Worm (Caenorhabditis elegans) whole organism, late embryonic: ENCODE data around the gene C08F8.15.

ENCODE experiments used
- C08G9.2 ChIP-seq: sonication (generic microtip); optimal IDR thresholded peaks from 2 replicates; lab custom pipeline; 2016; ENCODE audit warnings: mild to moderate bottlenecking, missing genetic modification characterization, moderate library complexity, missing compliant biosample characterization
- K02D7.2 ChIP-seq: sonication (generic microtip); optimal IDR thresholded peaks from 2 replicates; lab custom pipeline; 2017; ENCODE audit warnings: mild to moderate bottlenecking, missing genetic modification characterization, missing compliant biosample characterization
- K09A11.1 ChIP-seq: sonication (generic microtip); optimal IDR thresholded peaks from 2 replicates; lab custom pipeline; 2017; ENCODE audit warnings: antibody characterized with exemption, mild to moderate bottlenecking, missing genetic modification characterization, missing compliant biosample characterization; ENCODE audit not compliant: insufficient read depth
- Y22D7AL.16 ChIP-seq: sonication (generic microtip); optimal IDR thresholded peaks from 2 replicates; lab custom pipeline; 2016; ENCODE audit warnings: missing genetic modification characterization, missing compliant biosample characterization
- ahr-1 ChIP-seq: sonication (generic microtip); optimal IDR thresholded peaks from 2 replicates; lab custom pipeline; 2016; ENCODE audit warnings: missing genetic modification characterization, missing compliant biosample characterization
- ceh-14 ChIP-seq: sonication (generic microtip); optimal IDR thresholded peaks from 2 replicates; lab custom pipeline; 2016; ENCODE audit warnings: missing genotype, missing genetic modification characterization, missing compliant biosample characterization
- ceh-18 ChIP-seq: sonication (generic microtip); optimal IDR thresholded peaks from 2 replicates; lab custom pipeline; 2016; ENCODE audit warnings: missing genetic modification characterization, missing compliant biosample characterization
- ceh-2 ChIP-seq: sonication (generic microtip); optimal IDR thresholded peaks from 2 replicates; lab custom pipeline; 2016; ENCODE audit warnings: missing genotype, missing genetic modification characterization, missing compliant biosample characterization
- ceh-30 ChIP-seq: fragments of 150-350 bp; optimal IDR thresholded peaks from 2 replicates; lab custom pipeline; 2014; ENCODE audit warnings: missing biosample characterization, missing genetic modification characterization
- ceh-31 ChIP-seq: sonication (generic microtip); optimal IDR thresholded peaks from 2 replicates; lab custom pipeline; 2016; ENCODE audit warnings: missing genetic modification characterization, missing compliant biosample characterization
- ceh-34 ChIP-seq: sonication (generic microtip); optimal IDR thresholded peaks from 2 replicates; lab custom pipeline; 2016; ENCODE audit warnings: mild to moderate bottlenecking, missing genetic modification characterization, missing compliant biosample characterization
- ceh-48 ChIP-seq: sonication (generic microtip); optimal IDR thresholded peaks from 2 replicates; lab custom pipeline; 2016; ENCODE audit warnings: missing genetic modification characterization, inconsistent platforms, missing compliant biosample characterization
- ceh-6 ChIP-seq: fragments of 200-800 bp; sonication (Bioruptor generic); optimal IDR thresholded peaks from 2 replicates; lab custom pipeline; 2018; ENCODE audit warnings: mild to moderate bottlenecking, missing genetic modification characterization, missing compliant biosample characterization
- ceh-9 ChIP-seq: sonication (generic microtip); optimal IDR thresholded peaks from 2 replicates; lab custom pipeline; 2016; ENCODE audit warnings: mild to moderate bottlenecking, missing genetic modification characterization, inconsistent platforms, missing compliant biosample characterization
- dmd-4 ChIP-seq: sonication (generic microtip); optimal IDR thresholded peaks from 2 replicates; lab custom pipeline; 2016; ENCODE audit warnings: borderline replicate concordance, missing genetic modification characterization, missing compliant biosample characterization
- dve-1 ChIP-seq: sonication (generic microtip); optimal IDR thresholded peaks from 2 replicates; lab custom pipeline; 2017; ENCODE audit warnings: antibody characterized with exemption, mild to moderate bottlenecking, missing genetic modification characterization, missing compliant biosample characterization
- elt-2 ChIP-seq: sonication (generic microtip); optimal IDR thresholded peaks from 2 replicates; lab custom pipeline; 2016; ENCODE audit warnings: missing genetic modification reagents, missing genetic modification characterization, missing compliant biosample characterization
- ets-4 ChIP-seq: sonication (generic microtip); optimal IDR thresholded peaks from 2 replicates; lab custom pipeline; 2016; ENCODE audit warnings: missing genetic modification characterization, missing compliant biosample characterization
- eyg-1 ChIP-seq: sonication (generic microtip); optimal IDR thresholded peaks from 2 replicates; lab custom pipeline; 2016; ENCODE audit warnings: missing genotype, missing genetic modification characterization, missing compliant biosample characterization
- fax-1 ChIP-seq: sonication (generic microtip); optimal IDR thresholded peaks from 2 replicates; lab custom pipeline; 2016; ENCODE audit warnings: missing genotype, missing genetic modification characterization, missing compliant biosample characterization
- fkh-10 ChIP-seq: fragments of 150-350 bp; optimal IDR thresholded peaks from 2 replicates; lab custom pipeline; 2014; ENCODE audit warnings: missing biosample characterization, missing genetic modification reagents, missing genetic modification characterization
- hlh-15 ChIP-seq: sonication (generic microtip); optimal IDR thresholded peaks from 2 replicates; lab custom pipeline; 2016; ENCODE audit warnings: missing genetic modification characterization, missing compliant biosample characterization
- hlh-30 ChIP-seq: sonication (generic microtip); optimal IDR thresholded peaks from 2 replicates; lab custom pipeline; 2017; ENCODE audit warnings: antibody characterized with exemption, missing genetic modification characterization, missing compliant biosample characterization; ENCODE audit not compliant: insufficient read depth
- hlh-8 ChIP-seq: sonication (generic microtip); optimal IDR thresholded peaks from 2 replicates; lab custom pipeline; 2016; ENCODE audit warnings: missing genotype, missing genetic modification characterization, missing compliant biosample characterization
- lim-6 ChIP-seq: sonication (generic microtip); optimal IDR thresholded peaks from 2 replicates; lab custom pipeline; 2016; ENCODE audit warnings: missing genetic modification characterization, missing compliant biosample characterization
- lin-11 ChIP-seq: fragments of 200-800 bp; sonication (Bioruptor generic); optimal IDR thresholded peaks from 2 replicates; lab custom pipeline; 2018; ENCODE audit warnings: mild to moderate bottlenecking, missing genetic modification characterization, missing compliant biosample characterization
- nfya-1 ChIP-seq: sonication (generic microtip); optimal IDR thresholded peaks from 2 replicates; lab custom pipeline; 2017; ENCODE audit warnings: missing genetic modification characterization, mild to moderate bottlenecking, missing compliant biosample characterization, antibody characterized with exemption, moderate library complexity
- nhr-232 ChIP-seq: sonication (generic microtip); optimal IDR thresholded peaks from 2 replicates; lab custom pipeline; 2016; ENCODE audit warnings: missing genetic modification characterization, missing compliant biosample characterization
- npax-4 ChIP-seq: sonication (generic microtip); optimal IDR thresholded peaks from 2 replicates; lab custom pipeline; 2016; ENCODE audit warnings: missing genetic modification characterization, missing compliant biosample characterization
- pag-3 ChIP-seq: sonication (generic microtip); optimal IDR thresholded peaks from 2 replicates; lab custom pipeline; 2016; ENCODE audit warnings: missing compliant biosample characterization, missing genetic modification characterization, borderline replicate concordance
- pax-1 ChIP-seq: fragments of 150-350 bp; optimal IDR thresholded peaks from 2 replicates; lab custom pipeline; 2014; ENCODE audit warnings: missing biosample characterization, missing genetic modification characterization
- pha-2 ChIP-seq: sonication (generic microtip); optimal IDR thresholded peaks from 2 replicates; lab custom pipeline; 2017; ENCODE audit warnings: mild to moderate bottlenecking, missing genetic modification characterization, missing compliant biosample characterization
- pha-4 ChIP-seq: fragments of 150-350 bp; optimal IDR thresholded peaks from 2 replicates; lab custom pipeline; 2018; ENCODE audit warnings: missing biosample characterization, missing genetic modification reagents, missing genetic modification characterization
- pros-1 ChIP-seq: fragments of 150-350 bp; optimal IDR thresholded peaks from 2 replicates; lab custom pipeline; 2014; ENCODE audit warnings: missing biosample characterization, missing genetic modification reagents, missing genetic modification characterization
- rnt-1 ChIP-seq: sonication (generic microtip); optimal IDR thresholded peaks from 2 replicates; lab custom pipeline; 2016; ENCODE audit warnings: missing genetic modification characterization, missing compliant biosample characterization
- sdc-2 ChIP-seq: sonication (generic microtip); optimal IDR thresholded peaks from 2 replicates; lab custom pipeline; 2016; ENCODE audit warnings: missing genotype, missing genetic modification characterization, missing compliant biosample characterization
- sox-2 ChIP-seq: fragments of 200-800 bp; sonication (Bioruptor generic); IDR thresholded peaks from 2 replicates; pipeline ENCODE4 v1.3.6; 2022; ENCODE audit warnings: missing genetic modification reagents, missing genetic modification characterization, missing compliant biosample characterization
- sox-4 ChIP-seq: sonication (generic microtip); optimal IDR thresholded peaks from 2 replicates; lab custom pipeline; 2017; ENCODE audit warnings: mild to moderate bottlenecking, missing genetic modification characterization, inconsistent platforms, missing compliant biosample characterization
- tbx-7 ChIP-seq: sonication (generic microtip); optimal IDR thresholded peaks from 2 replicates; lab custom pipeline; 2016; ENCODE audit warnings: missing genotype, missing genetic modification characterization, missing compliant biosample characterization
- ttx-3 ChIP-seq: sonication (generic microtip); optimal IDR thresholded peaks from 2 replicates; lab custom pipeline; 2016; ENCODE audit warnings: missing genetic modification reagents, missing genetic modification characterization, missing compliant biosample characterization
- unc-3 ChIP-seq, 2 experiments: fragments of 200-800 bp in 1 of 2; sonication (Bioruptor generic) in 1 of 2; sonication (generic microtip) in 1 of 2; conservative IDR thresholded peaks in 1 of 2; optimal IDR thresholded peaks in 1 of 2; 2 replicates each; pipeline versions ENCODE4 v1.3.6 to Lab custom; 2016 to 2022; ENCODE audit warnings: missing compliant biosample characterization in 2 of 2, missing genetic modification characterization in 2 of 2, missing genetic modification reagents in 1 of 2
- unc-42 ChIP-seq: sonication (generic microtip); optimal IDR thresholded peaks from 2 replicates; lab custom pipeline; 2016; ENCODE audit warnings: missing genotype, missing genetic modification characterization, missing compliant biosample characterization
- unc-86 ChIP-seq: sonication (generic microtip); optimal IDR thresholded peaks from 2 replicates; lab custom pipeline; 2016; ENCODE audit warnings: missing genetic modification characterization, missing compliant biosample characterization
- zip-5 ChIP-seq: sonication (generic microtip); optimal IDR thresholded peaks from 2 replicates; lab custom pipeline; 2016; ENCODE audit warnings: missing genetic modification characterization, missing compliant biosample characterization

Gene C08F8.15

ce11 chrIV:11125200-11125599 is 35.4 kb downstream of the C08F8.15 start:
- no peak for TF ChIP-seq lim-6 (tag; lab: Kevin White, UChicago)
- peak; percentile 100 for TF ChIP-seq nfya-1 (tag; lab: Kevin White, UChicago)
- TF ChIP-seq ttx-3 (tag; lab: Kevin White, UChicago) = no peak
- no peak for TF ChIP-seq sdc-2
- TF ChIP-seq ceh-2 (tag; lab: Kevin White, UChicago) = peak; percentile 6
- no peak for TF ChIP-seq dmd-4
- no peak for TF ChIP-seq fkh-10
- peak; percentile 40 for TF ChIP-seq ceh-31 (tag; lab: Kevin White, UChicago)
- TF ChIP-seq pros-1 (tag; lab: Kevin White, UChicago) = peak; percentile 40
- TF ChIP-seq ceh-34 = peak; percentile 17
- no peak for TF ChIP-seq pha-4
- TF ChIP-seq C08G9.2 (tag; lab: Kevin White, UChicago) = no peak
- TF ChIP-seq lin-11 (tag; lab: Kevin White, UChicago) = no peak
- no peak for TF ChIP-seq ceh-30
- TF ChIP-seq ceh-48 (tag; lab: Kevin White, UChicago) = no peak
- no peak for TF ChIP-seq pax-1
- TF ChIP-seq pha-2 (tag; lab: Kevin White, UChicago) = no peak
- TF ChIP-seq dve-1 = no peak
- TF ChIP-seq unc-3 (GFP tag; conservative IDR thresholded peaks at IDR 0.05; lab: Robert Waterston, UW) = no peak
- TF ChIP-seq unc-3 (tag; optimal IDR thresholded peaks at IDR 0.05; lab: Kevin White, UChicago) = no peak
- TF ChIP-seq pag-3 (tag; lab: Kevin White, UChicago) = no peak
- no peak for TF ChIP-seq rnt-1 (tag; lab: Kevin White, UChicago)

ce11 chrIV:11124674-11125073 is 35.9 kb downstream of the C08F8.15 start, which contains the start of gene spo-11:
Gene spo-11, minus strand, starts transcription at chrIV:11124862.
- TF ChIP-seq Y22D7AL.16 = no peak
- TF ChIP-seq elt-2 (tag; lab: Kevin White, UChicago) = no peak
- no peak for TF ChIP-seq sox-4 (tag; lab: Kevin White, UChicago)
- TF ChIP-seq pha-2 (tag; lab: Kevin White, UChicago) = no peak
- no peak for TF ChIP-seq C08G9.2 (tag; lab: Kevin White, UChicago)
- TF ChIP-seq hlh-15 = no peak
- TF ChIP-seq pax-1 = no peak
- TF ChIP-seq zip-5 (tag; lab: Kevin White, UChicago) = no peak
- TF ChIP-seq pag-3 (tag; lab: Kevin White, UChicago) = no peak
- no peak for TF ChIP-seq eyg-1 (tag; lab: Kevin White, UChicago)
- TF ChIP-seq dmd-4 = no peak
- TF ChIP-seq tbx-7 = no peak
- no peak for TF ChIP-seq pros-1 (tag; lab: Kevin White, UChicago)
- TF ChIP-seq nhr-232 = no peak
- no peak for TF ChIP-seq K02D7.2

ce11 chrIV:11119972-11120562 is 40.5 kb downstream of the C08F8.15 start:
- TF ChIP-seq elt-2 (tag; lab: Kevin White, UChicago) = peak; percentile 15
- TF ChIP-seq fax-1 = no peak
- TF ChIP-seq ceh-18 (tag; lab: Kevin White, UChicago) = no peak
- TF ChIP-seq, all 69 proteins: peak for 1

- TF ChIP-seq pros-1 (tag; lab: Kevin White, UChicago) = peak; percentile 74
- no peak for TF ChIP-seq pha-2 (tag; lab: Kevin White, UChicago)
- no peak for TF ChIP-seq sox-2 (GFP tag; lab: Robert Waterston, UW)
- peak; percentile 100 for TF ChIP-seq nfya-1 (tag; lab: Kevin White, UChicago)
- peak; percentile 25 for TF ChIP-seq sox-4 (tag; lab: Kevin White, UChicago)
- TF ChIP-seq hlh-8 (tag; lab: Kevin White, UChicago) = peak; percentile 42
- no peak for TF ChIP-seq ahr-1
- TF ChIP-seq unc-86 (tag; lab: Kevin White, UChicago) = no peak
- TF ChIP-seq dmd-4 = no peak
- TF ChIP-seq npax-4 = no peak
- TF ChIP-seq hlh-30 (tag; lab: Kevin White, UChicago) = peak; percentile 81
- peak; percentile 91 for TF ChIP-seq ceh-31 (tag; lab: Kevin White, UChicago)
- peak; percentile 46 for TF ChIP-seq ceh-14
- peak; percentile 60 for TF ChIP-seq K09A11.1 (tag; lab: Kevin White, UChicago)
- no peak for TF ChIP-seq ceh-48 (tag; lab: Kevin White, UChicago)
- TF ChIP-seq ceh-6 (GFP tag; lab: Kevin White, UChicago) = no peak
- no peak for TF ChIP-seq Y22D7AL.16
- TF ChIP-seq dve-1 = peak; percentile 51
- no peak for TF ChIP-seq ceh-9
- TF ChIP-seq pag-3 (tag; lab: Kevin White, UChicago) = no peak
- peak; percentile 11 for TF ChIP-seq ets-4 (tag; lab: Kevin White, UChicago)
- TF ChIP-seq lin-11 (tag; lab: Kevin White, UChicago) = no peak
- TF ChIP-seq unc-42 (tag; lab: Kevin White, UChicago) = peak; percentile 83
Measured at ce11 chrIV:11118837-11119491, 41.6 kb downstream of the C08F8.15 start, which contains the start of the genes imp-2 and enpl-1. Gene imp-2, minus strand, starts transcription at chrIV:11118887. Gene enpl-1, plus strand, starts transcription at chrIV:11119298.
